ENCODE assay signal across 1 fruit fly cellular context in the genomic region with DNA sequence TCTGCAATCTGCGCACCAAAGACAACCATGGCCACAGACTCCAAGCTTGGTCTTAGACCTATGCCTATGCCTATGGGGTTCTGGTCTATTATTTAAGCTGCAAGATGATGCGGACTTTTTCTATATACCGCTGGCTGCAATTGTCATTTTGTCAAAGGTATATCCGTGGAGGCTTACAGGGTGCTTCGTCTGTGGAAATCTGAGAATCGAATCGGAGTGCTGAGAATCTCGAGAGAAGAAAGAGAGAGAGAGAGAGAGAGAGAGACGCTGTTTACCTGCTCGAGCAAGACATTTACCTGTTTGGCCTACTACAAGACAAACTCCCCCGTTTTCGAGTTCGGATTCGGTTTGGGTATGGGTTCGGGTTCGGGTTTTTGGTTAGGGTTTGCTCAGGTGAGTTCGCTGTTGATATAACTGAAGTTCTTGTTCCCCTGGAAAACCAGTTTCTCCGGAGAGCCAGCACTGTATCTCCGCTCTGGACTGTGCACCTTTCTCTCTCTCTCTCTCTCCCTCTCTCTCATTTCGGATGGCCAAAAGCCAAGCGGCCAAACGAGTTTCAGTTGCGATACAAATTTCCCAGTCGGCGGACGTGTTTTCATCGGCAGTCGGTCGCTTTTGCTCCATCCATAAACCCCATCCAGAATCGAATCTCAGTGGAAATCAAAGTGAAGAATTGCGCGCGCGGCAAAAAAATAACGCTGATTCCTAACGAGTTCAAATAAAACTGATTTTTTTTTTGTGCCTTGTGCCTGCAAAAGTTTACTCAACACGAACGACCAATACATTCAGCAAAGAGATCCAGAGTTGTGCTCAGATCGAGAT.
TF ChIP-seq lines count a peak whose summit lies in the region.

No protein-coding gene starts in this region.

TF ChIP-seq in whole organism, embryonic, 481 proteins besides CTCF, POLR2A, EP300 and RAD21 (continued from another document):
- peak; percentile 44; the same call in 1 of the 3 replicates for TF ChIP-seq Dbx (GFP tag; IDR thresholded peaks at IDR 0.05; lab: Robert Waterston, UW)
- TF ChIP-seq Ets97D (GFP tag; optimal IDR thresholded peaks at IDR 0.05; lab: Kevin White, UChicago), result no peak
- peak; percentile 89 to 92 for TF ChIP-seq Trl (optimal IDR thresholded peaks at IDR 0.05; lab: Kevin White, UChicago)
- TF ChIP-seq Trl (GFP tag; optimal IDR thresholded peaks at IDR 0.05; lab: Kevin White, UChicago), result no peak
- peak; percentile 25 for TF ChIP-seq onecut (GFP tag; IDR thresholded peaks at IDR 0.05; lab: Robert Waterston, UW)
- no peak for TF ChIP-seq Ssrp (tag; optimal IDR thresholded peaks at IDR 0.05; lab: Kevin White, UChicago)
- peak; percentile 83; the same call in 1 of the 4 replicates for TF ChIP-seq chinmo (GFP tag; IDR thresholded peaks at IDR 0.05; lab: Robert Waterston, UW; ENCODE audit: partially characterized antibody)
- no peak for TF ChIP-seq cad (GFP tag; optimal IDR thresholded peaks at IDR 0.05; lab: Kevin White, UChicago)
- TF ChIP-seq CG16863 (GFP tag; optimal IDR thresholded peaks at IDR 0.05; lab: Kevin White, UChicago), result peak; percentile 3
- peak; percentile 9 for TF ChIP-seq Nf-YC (tag; optimal IDR thresholded peaks at IDR 0.05; lab: Kevin White, UChicago)
- 0 out of 3 replicates have a peak, but pooled peaks have one; percentile 24 for TF ChIP-seq ken (GFP tag; IDR thresholded peaks at IDR 0.05; lab: Robert Waterston, UW)
- peak; percentile 75 for TF ChIP-seq Med (GFP tag; lab: Kevin White, UChicago)
- peak; percentile 29 for TF ChIP-seq HmgZ (tag; optimal IDR thresholded peaks at IDR 0.05; lab: Kevin White, UChicago)
- TF ChIP-seq pan (optimal IDR thresholded peaks at IDR 0.05; lab: Kevin White, UChicago), result no peak
- no peak for TF ChIP-seq pan (GFP tag; optimal IDR thresholded peaks at IDR 0.05 in 1 of 2, IDR thresholded peaks at IDR 0.05 in 1 of 2)
- no peak for TF ChIP-seq CG2120 (GFP tag; optimal IDR thresholded peaks at IDR 0.05; lab: Kevin White, UChicago)
- TF ChIP-seq CG13894 (tag; optimal IDR thresholded peaks at IDR 0.05; lab: Kevin White, UChicago), result peak; percentile 38
- peak in 1 of 2 experiments; percentile 35 for TF ChIP-seq insv (GFP tag; optimal IDR thresholded peaks at IDR 0.05; lab: Kevin White, UChicago)
- peak; percentile 56; the same call in 1 of the 3 replicates for TF ChIP-seq so (GFP tag; IDR thresholded peaks at IDR 0.05; lab: Robert Waterston, UW)
- TF ChIP-seq CG34376 (GFP tag; optimal IDR thresholded peaks at IDR 0.05; lab: Kevin White, UChicago), result peak; percentile 52
- peak; percentile 6; the same call in 1 of the 2 replicates for TF ChIP-seq CG14014 (GFP tag; IDR thresholded peaks at IDR 0.05; lab: Robert Waterston, UW)
- peak; percentile 49 for TF ChIP-seq odd (GFP tag; optimal IDR thresholded peaks at IDR 0.05; lab: Kevin White, UChicago)
- TF ChIP-seq Pdp1 (GFP tag; optimal IDR thresholded peaks at IDR 0.05; lab: Kevin White, UChicago), result peak in 1 of 2 experiments; percentile 12
- TF ChIP-seq jumu (GFP tag; optimal IDR thresholded peaks at IDR 0.05; lab: Kevin White, UChicago), result no peak
- TF ChIP-seq NC2β (GFP tag; optimal IDR thresholded peaks at IDR 0.05; lab: Kevin White, UChicago), result peak; percentile 16
- TF ChIP-seq CG18599 (GFP tag; optimal IDR thresholded peaks at IDR 0.05; lab: Kevin White, UChicago), result peak; percentile 47
- peak; percentile 87 for TF ChIP-seq Deaf1 (tag; optimal IDR thresholded peaks at IDR 0.05; lab: Kevin White, UChicago)
- TF ChIP-seq CG14050 (GFP tag; IDR thresholded peaks at IDR 0.05; lab: Robert Waterston, UW), result 0 out of 3 replicates have a peak, but pooled peaks have one; percentile 34
- peak; percentile 46; the same call in 2 of the 3 replicates for TF ChIP-seq CG34224 (GFP tag; IDR thresholded peaks at IDR 0.05; lab: Robert Waterston, UW; ENCODE audit: partially characterized antibody)
- 0 out of 3 replicates have a peak, but pooled peaks have one; percentile 41 for TF ChIP-seq z (GFP tag; IDR thresholded peaks at IDR 0.05; lab: Robert Waterston, UW)
- peak; percentile 5 for TF ChIP-seq CG2712 (tag; optimal IDR thresholded peaks at IDR 0.05; lab: Kevin White, UChicago)
- TF ChIP-seq Xrp1 (GFP tag; IDR thresholded peaks at IDR 0.05; lab: Robert Waterston, UW), result 0 out of 2 replicates have a peak, but pooled peaks have one; percentile 19
- TF ChIP-seq chn (GFP tag; optimal IDR thresholded peaks at IDR 0.05; lab: Kevin White, UChicago), result no peak
- peak; percentile 44; the same call in 1 of the 2 replicates for TF ChIP-seq seq (GFP tag; IDR thresholded peaks at IDR 0.05; lab: Robert Waterston, UW)
- peak; percentile 42 for TF ChIP-seq CG2875 (GFP tag; optimal IDR thresholded peaks at IDR 0.05; lab: Kevin White, UChicago)
- no peak for TF ChIP-seq vnd (GFP tag; IDR thresholded peaks at IDR 0.05; lab: Robert Waterston, UW; ENCODE audit: partially characterized antibody)
- peak; percentile 12 for TF ChIP-seq CG7556 (GFP tag; optimal IDR thresholded peaks at IDR 0.05; lab: Kevin White, UChicago)
- no peak for TF ChIP-seq Hr78 (GFP tag; optimal IDR thresholded peaks at IDR 0.05; lab: Kevin White, UChicago)
- TF ChIP-seq Meics (GFP tag; optimal IDR thresholded peaks at IDR 0.05; lab: Kevin White, UChicago), result peak; percentile 35
- TF ChIP-seq Lim3 (GFP tag; IDR thresholded peaks at IDR 0.05; lab: Robert Waterston, UW), result no peak
- TF ChIP-seq CG12659 (GFP tag; optimal IDR thresholded peaks at IDR 0.05; lab: Kevin White, UChicago), result peak; percentile 28
- peak; percentile 56 for TF ChIP-seq CG15601 (tag; optimal IDR thresholded peaks at IDR 0.05; lab: Kevin White, UChicago)
- peak; percentile 49 for TF ChIP-seq pfk (GFP tag; optimal IDR thresholded peaks at IDR 0.05; lab: Kevin White, UChicago)
- peak; percentile 34 for TF ChIP-seq HHEX (GFP tag; optimal IDR thresholded peaks at IDR 0.05; lab: Kevin White, UChicago)
- peak; percentile 38 for TF ChIP-seq CrebB (tag; optimal IDR thresholded peaks at IDR 0.05; lab: Kevin White, UChicago)
- TF ChIP-seq zen2 (GFP tag; IDR thresholded peaks at IDR 0.05; lab: Robert Waterston, UW; ENCODE audit: partially characterized antibody), result peak; percentile 51; the same call in 2 of the 3 replicates
- TF ChIP-seq CG5180 (GFP tag; optimal IDR thresholded peaks at IDR 0.05; lab: Kevin White, UChicago), result peak; percentile 2
- no peak for TF ChIP-seq nerfin-2 (GFP tag; IDR thresholded peaks at IDR 0.05; lab: Robert Waterston, UW; ENCODE audit: partially characterized antibody)
- TF ChIP-seq CG4328 (GFP tag; optimal IDR thresholded peaks at IDR 0.05; lab: Kevin White, UChicago), result peak; percentile 33
- no peak for TF ChIP-seq CG33213 (GFP tag; optimal IDR thresholded peaks at IDR 0.05; lab: Kevin White, UChicago)
- no peak for TF ChIP-seq inv (GFP tag; IDR thresholded peaks at IDR 0.05; lab: Robert Waterston, UW; ENCODE audit: partially characterized antibody)
- TF ChIP-seq pros (GFP tag; optimal IDR thresholded peaks at IDR 0.05; lab: Kevin White, UChicago), result peak; percentile 96
- peak; percentile 41 for TF ChIP-seq CG13287 (GFP tag; IDR thresholded peaks at IDR 0.05; lab: Robert Waterston, UW; ENCODE audit: partially characterized antibody)
- TF ChIP-seq CG14710 (tag; optimal IDR thresholded peaks at IDR 0.05; lab: Kevin White, UChicago), result peak; percentile 24
- TF ChIP-seq CG13296 (GFP tag; optimal IDR thresholded peaks at IDR 0.05; lab: Kevin White, UChicago), result peak; percentile 27
- 0 out of 3 replicates have a peak, but pooled peaks have one; percentile 7 for TF ChIP-seq CG16813 (GFP tag; IDR thresholded peaks at IDR 0.05; lab: Robert Waterston, UW; ENCODE audit: partially characterized antibody)
- TF ChIP-seq yki (optimal IDR thresholded peaks at IDR 0.05; lab: Kevin White, UChicago), result peak; percentile 72
- TF ChIP-seq E2f2 (GFP tag; IDR thresholded peaks at IDR 0.05; lab: Robert Waterston, UW), result peak; percentile 17; the same call in 1 of the 2 replicates
- TF ChIP-seq bigmax (GFP tag; optimal IDR thresholded peaks at IDR 0.05; lab: Kevin White, UChicago), result peak; percentile 33
- TF ChIP-seq mirr (GFP tag; optimal IDR thresholded peaks at IDR 0.05; lab: Kevin White, UChicago), result peak; percentile 64
- peak; percentile 82 for TF ChIP-seq HLHmδ (GFP tag; optimal IDR thresholded peaks at IDR 0.05; lab: Kevin White, UChicago)
- 0 out of 3 replicates have a peak, but pooled peaks have one; percentile 15 for TF ChIP-seq zfh1 (GFP tag; IDR thresholded peaks at IDR 0.05; lab: Robert Waterston, UW)
